Fruit fly (Drosophila melanogaster): ENCODE measurements around the gene cdi.

Gene cdi

DNA sequence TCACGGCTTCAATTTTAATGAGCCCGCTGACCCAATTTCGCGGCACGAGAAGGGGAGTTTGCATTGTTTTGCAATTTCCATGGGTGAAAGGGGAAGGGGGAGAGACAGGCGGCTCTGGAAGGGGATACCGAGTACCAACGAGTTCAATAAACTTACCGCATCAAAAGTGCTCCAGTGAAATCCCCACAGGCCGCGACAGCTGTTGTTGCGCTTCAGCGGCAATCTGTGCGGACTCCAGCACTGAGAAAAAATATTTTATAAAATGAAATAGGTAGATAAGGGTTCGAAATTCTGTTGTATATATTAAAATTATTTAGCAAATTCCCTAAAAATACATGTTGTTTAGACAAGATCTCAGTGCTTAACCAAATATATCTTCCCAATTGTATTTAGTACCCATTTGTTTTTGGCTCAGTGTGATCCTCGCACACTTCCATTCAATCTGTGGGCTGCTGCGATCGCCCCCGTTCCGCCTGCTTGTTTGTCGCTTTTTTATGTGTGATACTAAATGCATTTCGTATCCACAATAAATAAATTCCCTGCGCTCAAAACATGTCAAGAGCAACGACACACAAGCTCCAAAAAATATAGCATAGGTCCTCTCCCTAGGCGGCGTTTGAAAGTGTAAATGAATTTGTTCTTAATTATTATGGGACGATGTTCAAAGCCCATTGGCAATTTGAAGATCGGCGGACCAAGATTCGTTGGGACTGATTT is 98.4 kb downstream of the cdi start:
- TF ChIP-seq ey (GFP tag; optimal IDR thresholded peaks at IDR 0.05) (peak; percentile 81), tai (GFP tag; optimal IDR thresholded peaks at IDR 0.05) (peak; percentile 52), jim (GFP tag; optimal IDR thresholded peaks at IDR 0.05) (no peak), fru (GFP tag; optimal IDR thresholded peaks at IDR 0.05) (peak; percentile 84), CrebA (GFP tag; optimal IDR thresholded peaks at IDR 0.05; ENCODE audit: borderline replicate concordance) (no peak), brk (GFP tag; optimal IDR thresholded peaks at IDR 0.05) (peak; percentile 72), Myc (optimal IDR thresholded peaks at IDR 0.05) (no peak), Hr78 (GFP tag; optimal IDR thresholded peaks at IDR 0.05) (no peak), Rel (GFP tag; optimal IDR thresholded peaks at IDR 0.05) (peak; percentile 12), Rel (tag; optimal IDR thresholded peaks at IDR 0.05) (peak; percentile 73), OdsH (GFP tag; optimal IDR thresholded peaks at IDR 0.05) (peak; percentile 81), psq (GFP tag; optimal IDR thresholded peaks at IDR 0.05) (peak; percentile 73), CG32264 (GFP tag; optimal IDR thresholded peaks at IDR 0.05) (peak; percentile 54), Sp1 (GFP tag; optimal IDR thresholded peaks at IDR 0.05) (peak; percentile 80), Abd-B (GFP tag; optimal IDR thresholded peaks at IDR 0.05) (no peak), sv (GFP tag; optimal IDR thresholded peaks at IDR 0.05) (peak; percentile 51), dmrt93B (GFP tag; optimal IDR thresholded peaks at IDR 0.05) (peak; percentile 71), rgr (GFP tag; optimal IDR thresholded peaks at IDR 0.05) (peak; percentile 80), Hr83 (GFP tag; optimal IDR thresholded peaks at IDR 0.05; ENCODE audit: poor library complexity, severe bottlenecking) (no peak), woc (GFP tag; optimal IDR thresholded peaks at IDR 0.05) (peak; percentile 62), foxo (GFP tag; optimal IDR thresholded peaks at IDR 0.05) (peak in 1 of 2 experiments; percentile 84), Hnf4 (GFP tag; optimal IDR thresholded peaks at IDR 0.05) (peak; percentile 76), br (GFP tag; optimal IDR thresholded peaks at IDR 0.05) (peak; percentile 82), sage (GFP tag; optimal IDR thresholded peaks at IDR 0.05) (peak; percentile 67), dsf (GFP tag; optimal IDR thresholded peaks at IDR 0.05; ENCODE audit: borderline replicate concordance) (no peak), h (GFP tag; optimal IDR thresholded peaks at IDR 0.05) (peak; percentile 88), Dfd (GFP tag; optimal IDR thresholded peaks at IDR 0.05) (no peak), Jra (GFP tag; optimal IDR thresholded peaks at IDR 0.05) (peak; percentile 50), HLH106 (tag; optimal IDR thresholded peaks at IDR 0.05) (peak; percentile 80), GATAd (GFP tag; optimal IDR thresholded peaks at IDR 0.05) (no peak)
